Worm (Caenorhabditis elegans): Measurements from ENCODE around the gene erd-2.2.

ce11 chrIII:5906059-5906458 lies 790 bp upstream of the erd-2.2 start, which contains the start of gene dpff-1:
- no peak for TF ChIP-seq aly-2 (tag; optimal IDR thresholded peaks at IDR 0.05)
- TF ChIP-seq pqm-1 (tag; optimal IDR thresholded peaks at IDR 0.05): no peak

All from whole organism, L4 larva.